Worm (Caenorhabditis elegans): ENCODE data around the gene tag-65.

ce11 chrV:13681445-13681844 is 3.1 kb upstream of the tag-65 start:
- no peak for TF ChIP-seq lin-13 (tag; optimal IDR thresholded peaks at IDR 0.05)
- TF ChIP-seq nhr-76 (tag; optimal IDR thresholded peaks at IDR 0.05), result no peak
- no peak for TF ChIP-seq lsy-2 (tag; optimal IDR thresholded peaks at IDR 0.05)
- no peak for TF ChIP-seq ztf-11 (tag; optimal IDR thresholded peaks at IDR 0.05)
